Worm (Caenorhabditis elegans): ENCODE measurements around the gene Y39B6A.25.

DNA sequence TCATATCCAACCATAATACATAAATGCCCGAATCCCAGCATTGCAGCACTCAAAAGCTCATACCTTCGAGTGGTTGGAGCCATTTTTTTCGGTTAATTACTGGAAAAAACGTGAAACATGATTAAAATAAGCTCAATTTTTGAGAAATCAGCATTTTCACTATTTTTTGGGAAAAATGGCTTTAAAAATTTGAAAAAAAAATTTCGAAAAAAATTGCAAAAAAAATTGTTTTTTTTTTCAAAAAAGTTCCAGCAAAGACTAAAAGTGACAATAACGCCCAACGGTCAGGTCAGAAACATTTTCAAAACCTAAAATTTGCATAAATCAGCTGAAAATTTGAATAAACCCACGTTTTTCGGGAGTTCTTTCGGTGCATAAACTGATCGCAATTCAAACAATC is 1.6 kb upstream of the Y39B6A.25 start, which contains the start of gene Y39B6A.29:
- TF ChIP-seq med-1 (GFP tag; optimal IDR thresholded peaks at IDR 0.05; ENCODE audit: insufficient read depth) (no peak), flt-1 (GFP tag; IDR thresholded peaks at IDR 0.05) (no peak), ztf-29 (GFP tag; IDR thresholded peaks at IDR 0.05) (no peak), T22C8.4 (GFP tag; IDR thresholded peaks at IDR 0.05) (no peak), cog-1 (tag; optimal IDR thresholded peaks at IDR 0.05) (no peak), ref-1 (GFP tag; conservative IDR thresholded peaks at IDR 0.05) (no peak), ztf-23 (GFP tag; IDR thresholded peaks at IDR 0.05) (no peak), tab-1 (GFP tag; IDR thresholded peaks at IDR 0.05) (no peak), klf-2 (GFP tag; conservative IDR thresholded peaks at IDR 0.05) (no peak)

Measured in whole organism, midembryonic.